Fruit fly (Drosophila melanogaster) whole organism, embryonic: Measurements from ENCODE around the gene CG7557.
A peak's percentile ranks its signal among the peaks of the same experiment; 100 is the strongest.

ENCODE experiments used
- CG10147 ChIP-seq: fragments of 200-800 bp; sonication (Bioruptor generic); optimal IDR thresholded peaks from 2 replicates; lab custom pipeline; 2019; ENCODE audit warnings: missing biosample characterization, mild to moderate bottlenecking, missing genetic modification characterization, moderate library complexity
- CG10274 ChIP-seq: fragments of 200-800 bp; sonication (Bioruptor generic); optimal IDR thresholded peaks from 3 replicates; lab custom pipeline; 2017; ENCODE audit warnings: missing biosample characterization, mild to moderate bottlenecking, missing genetic modification characterization
- CG12104 ChIP-seq: fragments of 200-800 bp; sonication (Bioruptor generic); optimal IDR thresholded peaks from 3 replicates; lab custom pipeline; 2016; ENCODE audit warnings: missing biosample characterization, missing genetic modification characterization
- CG12219 ChIP-seq: fragments of 200-800 bp; sonication (Bioruptor generic); optimal IDR thresholded peaks from 3 replicates; lab custom pipeline; 2018; ENCODE audit warnings: missing biosample characterization, mild to moderate bottlenecking, missing genetic modification characterization
- CG13296 ChIP-seq: fragments of 200-800 bp; sonication (Bioruptor generic); optimal IDR thresholded peaks from 3 replicates; lab custom pipeline; 2018; ENCODE audit warnings: missing biosample characterization, mild to moderate bottlenecking, missing genetic modification characterization
- CG14667 ChIP-seq: fragments of 200-800 bp; sonication (Bioruptor generic); IDR thresholded peaks from 2 replicates; pipeline ENCODE4 v1.3.6; 2022; ENCODE audit warnings: missing biosample characterization, missing genetic modification characterization
- CG15011 ChIP-seq: fragments of 200-800 bp; sonication (Bioruptor generic); optimal IDR thresholded peaks from 3 replicates; lab custom pipeline; 2018; ENCODE audit warnings: missing biosample characterization, mild to moderate bottlenecking, missing genetic modification characterization
- CG15073 ChIP-seq: fragments of 200-800 bp; sonication (Bioruptor generic); optimal IDR thresholded peaks from 2 replicates; lab custom pipeline; 2016; ENCODE audit warnings: missing biosample characterization, missing genetic modification characterization
- CG15514 ChIP-seq: fragments of 200-800 bp; sonication (Bioruptor generic); optimal IDR thresholded peaks from 3 replicates; lab custom pipeline; 2017; ENCODE audit warnings: missing biosample characterization, missing genetic modification characterization, mild to moderate bottlenecking, moderate library complexity, missing genetic modification reagents
- CG17186 ChIP-seq: fragments of 200-800 bp; sonication (Bioruptor generic); optimal IDR thresholded peaks from 3 replicates; lab custom pipeline; 2017; ENCODE audit warnings: missing biosample characterization, missing genetic modification reagents, missing genetic modification characterization
- CG1792 ChIP-seq: fragments of 200-800 bp; sonication (Bioruptor generic); optimal IDR thresholded peaks from 2 replicates; lab custom pipeline; 2016; ENCODE audit warnings: missing biosample characterization, missing genetic modification characterization
- CG31224 ChIP-seq: fragments of 200-800 bp; sonication (Bioruptor generic); IDR thresholded peaks from 2 replicates; pipeline ENCODE4 v1.3.6; 2022; ENCODE audit warnings: missing biosample characterization, missing genetic modification characterization
- CG31441 ChIP-seq: fragments of 200-800 bp; sonication (Bioruptor generic); IDR thresholded peaks from 2 replicates; pipeline ENCODE4 v1.3.6; 2022; ENCODE audit warnings: missing biosample characterization, missing genetic modification characterization
- CG32772 ChIP-seq: fragments of 200-800 bp; sonication (Bioruptor generic); IDR thresholded peaks from 2 replicates; pipeline ENCODE4 v1.3.6; 2022; ENCODE audit warnings: missing biosample characterization, missing genetic modification characterization
- CG4282 ChIP-seq: fragments of 200-800 bp; sonication (Bioruptor generic); optimal IDR thresholded peaks from 2 replicates; lab custom pipeline; 2016; ENCODE audit warnings: missing biosample characterization, missing genetic modification characterization
- CG4617 ChIP-seq: fragments of 200-800 bp; sonication (Bioruptor generic); optimal IDR thresholded peaks from 3 replicates; lab custom pipeline; 2016; ENCODE audit warnings: missing biosample characterization, missing genetic modification characterization, borderline replicate concordance
- CG6689 ChIP-seq: fragments of 200-800 bp; sonication (Bioruptor generic); IDR thresholded peaks from 2 replicates; pipeline ENCODE4 v1.3.6; 2022; ENCODE audit warnings: missing biosample characterization, missing genetic modification characterization
- CG7271 ChIP-seq: fragments of 200-800 bp; sonication (Bioruptor generic); optimal IDR thresholded peaks from 2 replicates; lab custom pipeline; 2018; ENCODE audit warnings: missing biosample characterization, mild to moderate bottlenecking, missing genetic modification characterization, moderate library complexity
- CG8944 ChIP-seq: fragments of 200-800 bp; sonication (Bioruptor generic); optimal IDR thresholded peaks from 3 replicates; lab custom pipeline; 2016; ENCODE audit warnings: missing biosample characterization, missing genetic modification characterization
- CG9727 ChIP-seq: fragments of 200-800 bp; sonication (Bioruptor generic); optimal IDR thresholded peaks from 3 replicates; lab custom pipeline; 2017; ENCODE audit warnings: missing biosample characterization, mild to moderate bottlenecking, missing genetic modification characterization
- Dll ChIP-seq: fragments of 200-800 bp; sonication (Bioruptor generic); IDR thresholded peaks from 4 replicates; pipeline ENCODE4 v1.3.6; 2022; ENCODE audit warnings: missing biosample characterization, missing genetic modification characterization; ENCODE audit not compliant: partially characterized antibody
- Doc2 ChIP-seq: fragments of 200-800 bp; sonication (Bioruptor generic); IDR thresholded peaks from 2 replicates; pipeline ENCODE4 v1.3.6; 2022; ENCODE audit warnings: missing biosample characterization, missing genetic modification characterization
- H15 ChIP-seq: fragments of 200-800 bp; sonication (Bioruptor generic); IDR thresholded peaks from 3 replicates; pipeline ENCODE4 v1.3.6; 2022; ENCODE audit warnings: missing biosample characterization, missing genetic modification characterization
- Lpt ChIP-seq: fragments of >200 bp; optimal IDR thresholded peaks from 2 replicates; lab custom pipeline; 2018; ENCODE audit warnings: missing biosample characterization, missing genetic modification characterization
- Myb ChIP-seq: fragments of 200-800 bp; sonication (Bioruptor generic); optimal IDR thresholded peaks from 2 replicates; lab custom pipeline; 2016; ENCODE audit warnings: missing biosample characterization, missing genetic modification characterization
- Rfx ChIP-seq: fragments of 200-800 bp; sonication (Bioruptor generic); IDR thresholded peaks from 2 replicates; pipeline ENCODE4 v1.3.6; 2022; ENCODE audit warnings: missing biosample characterization, missing genetic modification characterization
- Sry-δ ChIP-seq: fragments of 200-800 bp; sonication (Bioruptor generic); optimal IDR thresholded peaks from 2 replicates; lab custom pipeline; 2016; ENCODE audit warnings: missing biosample characterization, missing genetic modification characterization
- Stat92E ChIP-seq, 3 experiments: fragments of >200 bp in 2 of 3; fragments of 200-800 bp in 1 of 3; sonication (Bioruptor generic) in 1 of 3; optimal IDR thresholded peaks; 2 replicates each; lab custom pipeline; 2017 to 2019; ENCODE audit warnings: missing biosample characterization in 3 of 3, missing genetic modification characterization in 3 of 3, mild to moderate bottlenecking in 1 of 3, moderate library complexity in 1 of 3
- Xbp1 ChIP-seq: fragments of 200-800 bp; sonication (Bioruptor generic); optimal IDR thresholded peaks from 3 replicates; lab custom pipeline; 2016; ENCODE audit warnings: missing biosample characterization, mild to moderate bottlenecking, missing genetic modification characterization
- dati ChIP-seq: fragments of 200-800 bp; sonication (Bioruptor generic); IDR thresholded peaks from 2 replicates; pipeline ENCODE4 v1.3.6; 2022; ENCODE audit warnings: missing biosample characterization, missing genetic modification characterization
- dimm ChIP-seq: fragments of 200-800 bp; sonication (Bioruptor generic); IDR thresholded peaks from 2 replicates; pipeline ENCODE4 v1.3.6; 2022; ENCODE audit warnings: missing biosample characterization, missing genetic modification characterization
- dmrt11E ChIP-seq: fragments of 200-800 bp; sonication (Bioruptor generic); optimal IDR thresholded peaks from 3 replicates; lab custom pipeline; 2018; ENCODE audit warnings: missing biosample characterization, mild to moderate bottlenecking, missing genetic modification characterization, moderate library complexity
- emc ChIP-seq: fragments of 200-800 bp; sonication (Bioruptor generic); optimal IDR thresholded peaks from 2 replicates; lab custom pipeline; 2016; ENCODE audit warnings: missing biosample characterization, missing genetic modification characterization
- eyg ChIP-seq: fragments of 200-800 bp; sonication (Bioruptor generic); optimal IDR thresholded peaks from 3 replicates; lab custom pipeline; 2016; ENCODE audit warnings: missing biosample characterization, missing genetic modification characterization
- fu2 ChIP-seq: fragments of 200-800 bp; sonication (Bioruptor generic); optimal IDR thresholded peaks from 2 replicates; lab custom pipeline; 2016; ENCODE audit warnings: missing biosample characterization, missing genetic modification characterization
- gcm2 ChIP-seq: fragments of 200-800 bp; sonication (Bioruptor generic); optimal IDR thresholded peaks from 2 replicates; lab custom pipeline; 2016; ENCODE audit warnings: missing biosample characterization, missing genetic modification characterization
- grau ChIP-seq: fragments of 200-800 bp; optimal IDR thresholded peaks from 3 replicates; lab custom pipeline; 2019; ENCODE audit warnings: missing biosample characterization, mild to moderate bottlenecking, missing genetic modification characterization, moderate library complexity
- gt ChIP-seq: fragments of 200-800 bp; sonication (Bioruptor generic); IDR thresholded peaks from 2 replicates; pipeline ENCODE4 v1.3.6; 2022; ENCODE audit warnings: missing biosample characterization, missing genetic modification characterization
- ind ChIP-seq: fragments of 200-800 bp; sonication (Bioruptor generic); optimal IDR thresholded peaks from 3 replicates; lab custom pipeline; 2016; ENCODE audit warnings: missing biosample characterization, missing genetic modification characterization
- insv ChIP-seq, 2 experiments: fragments of 200-800 bp; sonication (Bioruptor generic); optimal IDR thresholded peaks; 3 replicates each; lab custom pipeline; 2016 to 2018; ENCODE audit warnings: missing biosample characterization in 2 of 2, missing genetic modification characterization in 2 of 2
- jigr1 ChIP-seq: fragments of 200-800 bp; sonication (Bioruptor generic); IDR thresholded peaks from 3 replicates; pipeline ENCODE4 v1.3.6; 2022; ENCODE audit warnings: missing biosample characterization, missing genetic modification characterization
- odd ChIP-seq: fragments of 200-800 bp; sonication (Bioruptor generic); optimal IDR thresholded peaks from 2 replicates; lab custom pipeline; 2017; ENCODE audit warnings: missing biosample characterization, mild to moderate bottlenecking, missing genetic modification characterization
- otp ChIP-seq: fragments of 200-800 bp; sonication (Bioruptor generic); IDR thresholded peaks from 3 replicates; pipeline ENCODE4, ENCODE4 v1.3.6; 2022; ENCODE audit warnings: missing biosample characterization, missing genetic modification characterization
- repo ChIP-seq: fragments of 200-800 bp; sonication (Bioruptor generic); optimal IDR thresholded peaks from 2 replicates; lab custom pipeline; 2016; ENCODE audit warnings: missing biosample characterization, missing genetic modification characterization
- slou ChIP-seq: fragments of 200-800 bp; sonication (Bioruptor generic); optimal IDR thresholded peaks from 3 replicates; lab custom pipeline; 2016; ENCODE audit warnings: missing biosample characterization, missing genetic modification characterization
- stc ChIP-seq: fragments of 200-800 bp; sonication (Bioruptor generic); IDR thresholded peaks from 2 replicates; pipeline ENCODE4 v1.3.6; 2022; ENCODE audit warnings: missing biosample characterization, missing genetic modification characterization
- tap ChIP-seq: fragments of 200-800 bp; optimal IDR thresholded peaks from 3 replicates; lab custom pipeline; 2019; ENCODE audit warnings: missing biosample characterization, mild to moderate bottlenecking, missing genetic modification characterization, moderate library complexity
- tin ChIP-seq: fragments of 200-800 bp; sonication (Bioruptor generic); optimal IDR thresholded peaks from 3 replicates; lab custom pipeline; 2016; ENCODE audit warnings: missing biosample characterization, missing genetic modification characterization
- tio ChIP-seq: fragments of 200-800 bp; sonication (Bioruptor generic); optimal IDR thresholded peaks from 2 replicates; lab custom pipeline; 2017; ENCODE audit warnings: missing biosample characterization, missing genetic modification characterization, inconsistent platforms
- twi ChIP-seq: fragments of 200-800 bp; optimal IDR thresholded peaks from 2 replicates; lab custom pipeline; 2019; ENCODE audit warnings: missing biosample characterization, mild to moderate bottlenecking, missing genetic modification characterization, moderate library complexity
- wor ChIP-seq: fragments of 200-800 bp; sonication (Bioruptor generic); IDR thresholded peaks from 2 replicates; pipeline ENCODE4 v1.3.6; 2022; ENCODE audit warnings: missing biosample characterization, missing genetic modification characterization
- zen2 ChIP-seq: fragments of 200-800 bp; sonication (Bioruptor generic); IDR thresholded peaks from 3 replicates; pipeline ENCODE4 v1.3.6; 2022; ENCODE audit warnings: missing biosample characterization, missing genetic modification characterization; ENCODE audit not compliant: partially characterized antibody

The CG7557 gene

DNA sequence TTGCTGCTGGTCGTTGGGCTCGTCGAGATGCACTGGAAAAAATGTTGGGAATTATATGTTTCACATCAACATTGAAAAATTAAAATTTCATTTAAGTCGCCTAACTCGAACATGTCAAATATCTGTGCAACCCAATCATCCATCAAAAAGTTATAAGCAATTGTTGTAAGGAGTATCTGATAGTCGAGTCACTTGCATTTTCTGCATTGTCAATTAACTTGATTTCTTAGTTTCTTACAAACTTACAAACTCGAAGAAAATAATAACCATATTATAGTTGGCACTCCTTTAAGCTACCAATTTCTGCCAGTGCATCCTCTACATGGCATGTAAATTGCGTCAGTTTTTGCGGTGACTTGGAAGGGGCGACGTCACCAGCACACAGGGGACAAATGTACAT, 38.2 kb downstream of the CG7557 start (continued):
- TF ChIP-seq Lpt (GFP tag; lab: Kevin White, UChicago) (no peak), CG12104 (peak; percentile 10), Sry-δ (GFP tag; lab: Kevin White, UChicago) (peak; percentile 10), Dll (GFP tag; lab: Robert Waterston, UW) (no peak), tio (GFP tag; lab: Kevin White, UChicago) (peak; percentile 51), CG15011 (GFP tag; lab: Kevin White, UChicago) (no peak), grau (tag; lab: Kevin White, UChicago) (peak; percentile 54), slou (GFP tag; lab: Kevin White, UChicago) (no peak), dmrt11E (peak; percentile 41), CG1792 (GFP tag; lab: Kevin White, UChicago) (no peak), CG15073 (GFP tag; lab: Kevin White, UChicago) (no peak), tap (tag; lab: Kevin White, UChicago) (peak; percentile 14), ind (GFP tag; lab: Kevin White, UChicago) (peak; percentile 8), emc (GFP tag; lab: Kevin White, UChicago) (peak; percentile 7), dimm (GFP tag; lab: Robert Waterston, UW) (no peak), CG4282 (GFP tag; lab: Kevin White, UChicago) (no peak), zen2 (GFP tag; lab: Robert Waterston, UW) (no peak), gt (GFP tag; lab: Robert Waterston, UW) (no peak), CG14667 (GFP tag; lab: Robert Waterston, UW) (peak; percentile 24; the same call in 1 of the 2 replicates), tin (GFP tag; lab: Kevin White, UChicago) (peak; percentile 35), CG31441 (GFP tag; lab: Robert Waterston, UW) (peak; percentile 73), fu2 (GFP tag; lab: Kevin White, UChicago) (no peak), repo (GFP tag; lab: Kevin White, UChicago) (no peak), CG32772 (GFP tag; lab: Robert Waterston, UW) (peak; percentile 37), CG9727 (GFP tag; lab: Kevin White, UChicago) (peak; percentile 65), CG17186 (GFP tag; lab: Kevin White, UChicago) (no peak), jigr1 (GFP tag; lab: Robert Waterston, UW) (0 out of 3 replicates have a peak, but pooled peaks have one; percentile 22), insv (GFP tag; optimal IDR thresholded peaks at IDR 0.05; lab: Kevin White, UChicago) (no peak), Doc2 (GFP tag; lab: Robert Waterston, UW) (no peak), CG15514 (GFP tag; lab: Kevin White, UChicago) (peak; percentile 17), Xbp1 (GFP tag; lab: Kevin White, UChicago) (peak; percentile 31), gcm2 (no peak), CG4617 (peak; percentile 2), CG31224 (GFP tag; lab: Robert Waterston, UW) (no peak), CG12219 (GFP tag; lab: Kevin White, UChicago) (no peak), CG6689 (GFP tag; lab: Robert Waterston, UW) (peak; percentile 51; the same call in 1 of the 2 replicates), CG13296 (no peak), CG7271 (no peak), otp (no peak), eyg (GFP tag; lab: Kevin White, UChicago) (peak; percentile 21), twi (tag; lab: Kevin White, UChicago) (no peak), dati (GFP tag; lab: Robert Waterston, UW) (no peak), CG10147 (no peak), Stat92E (GFP tag; optimal IDR thresholded peaks at IDR 0.05; lab: Kevin White, UChicago) (no peak), CG10274 (no peak), wor (GFP tag; lab: Robert Waterston, UW) (no peak), Myb (GFP tag; lab: Kevin White, UChicago) (no peak), odd (GFP tag; lab: Kevin White, UChicago) (no peak), H15 (GFP tag; lab: Robert Waterston, UW) (no peak), Rfx (GFP tag; lab: Robert Waterston, UW) (no peak), CG8944 (GFP tag; lab: Kevin White, UChicago) (peak; percentile 15), stc (GFP tag; lab: Robert Waterston, UW) (no peak; the same call in 1 of the 2 replicates)
